Fruit fly (Drosophila melanogaster) Kc167 (cell line): Measurements from ENCODE around the gene PpD6.

Experiments used
- Myc ChIP-seq: fragments of >200 bp; optimal IDR thresholded peaks from 2 replicates; lab custom pipeline; 2017; ENCODE audit warnings: missing external identifiers
- Sin3A ChIP-seq: fragments of >200 bp; optimal IDR thresholded peaks from 2 replicates; lab custom pipeline; 2018; ENCODE audit warnings: missing external identifiers
- h ChIP-seq: fragments of >200 bp; optimal IDR thresholded peaks from 3 replicates; lab custom pipeline; 2018; ENCODE audit warnings: missing external identifiers
- insv ChIP-seq: fragments of >200 bp; optimal IDR thresholded peaks from 3 replicates; lab custom pipeline; 2018; ENCODE audit warnings: missing external identifiers
- psq ChIP-seq: fragments of >200 bp; optimal IDR thresholded peaks from 2 replicates; lab custom pipeline; 2017; ENCODE audit warnings: missing external identifiers
- ttk ChIP-seq: sonication (Bioruptor generic); optimal IDR thresholded peaks from 2 replicates; lab custom pipeline; 2017; ENCODE audit warnings: missing external identifiers

PpD6 gene

DNA sequence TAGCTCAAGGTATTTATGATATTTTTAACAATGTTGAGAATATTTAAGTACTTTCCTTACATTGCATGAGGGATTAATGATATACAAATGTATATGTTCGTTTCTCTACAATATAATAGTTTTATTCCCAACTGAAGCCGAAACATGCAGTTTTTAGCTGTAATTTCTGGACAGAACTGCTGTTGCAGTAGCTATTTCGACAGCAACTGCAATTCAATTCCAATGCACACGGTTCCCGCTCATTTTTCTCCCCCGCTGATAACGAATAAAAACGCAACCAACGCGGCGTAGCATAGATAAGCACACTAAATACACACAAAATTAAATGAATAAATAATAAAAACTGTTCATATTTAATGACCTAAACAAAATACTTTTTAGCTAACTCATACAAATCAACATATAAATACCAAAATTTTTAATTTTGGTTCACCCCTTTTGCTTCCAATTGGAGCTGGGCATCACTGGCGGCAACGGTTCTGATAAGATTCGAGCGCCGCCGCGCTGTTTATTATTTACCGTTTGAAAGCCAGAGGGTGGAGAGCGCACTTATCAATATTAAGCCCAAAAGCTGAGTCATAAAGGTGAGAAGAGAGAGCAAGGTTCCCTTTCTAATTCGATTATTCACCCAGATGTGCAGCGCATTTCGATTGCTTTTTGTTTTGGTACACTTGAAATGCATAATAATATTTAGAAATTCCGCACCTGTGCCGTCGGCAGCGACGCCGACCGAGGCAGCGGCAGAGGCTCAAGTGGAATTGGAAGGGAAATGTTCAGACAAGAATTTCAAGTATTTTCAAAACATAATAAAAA is 49.0 kb downstream of the PpD6 start:
- TF ChIP-seq h (lab: Kevin White, UChicago), result no peak
- TF ChIP-seq ttk (lab: Kevin White, UChicago), result no peak
- TF ChIP-seq psq, result no peak
- TF ChIP-seq insv (lab: Kevin White, UChicago), result no peak
- TF ChIP-seq Myc (lab: Kevin White, UChicago), result no peak
- no peak for TF ChIP-seq Sin3A

DNA sequence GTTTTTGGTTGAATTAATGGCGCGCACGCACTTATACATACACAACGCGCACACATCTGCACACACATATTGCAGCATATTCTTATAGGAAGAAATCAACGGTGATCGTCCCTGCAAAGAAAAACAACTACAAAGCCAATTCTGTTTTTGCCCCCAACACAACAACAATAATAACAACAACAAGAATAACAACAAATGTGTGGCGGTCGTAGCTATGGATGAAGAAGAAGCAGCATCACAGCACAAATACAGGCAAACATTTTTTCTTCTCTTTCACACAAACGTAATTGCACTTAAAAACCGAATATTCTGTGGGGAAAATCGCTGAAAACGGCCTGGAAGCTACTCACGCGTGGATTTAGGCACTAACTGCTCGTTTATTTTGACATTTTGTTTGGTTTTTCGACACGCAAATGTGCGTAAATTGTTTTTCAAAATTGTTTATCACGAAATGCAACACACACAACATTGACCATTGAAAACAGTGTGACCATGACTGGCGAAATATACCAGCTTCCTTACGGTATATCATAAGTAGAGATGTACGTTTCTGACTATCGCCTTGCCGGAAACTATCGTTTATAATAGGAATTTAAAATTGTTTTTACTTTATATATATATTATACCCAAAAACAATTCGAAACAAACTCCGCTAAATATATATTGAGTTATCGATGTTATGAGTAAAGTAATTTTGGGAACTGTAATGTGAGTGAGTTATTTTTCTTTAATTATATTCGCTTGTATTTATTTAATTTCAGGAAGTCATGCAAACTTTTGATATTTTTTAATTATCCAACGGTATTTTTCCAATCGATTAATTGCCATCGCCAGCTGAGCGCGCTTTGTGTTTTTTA is 49.9 kb downstream of the PpD6 start, which contains the start of the genes Mad and gkt:
Gene Mad (minus strand): TSS at position 500 of the 857 bp plus-strand sequence.
Gene gkt (plus strand): TSS at position 807 of the 857 bp plus-strand sequence.
- TF ChIP-seq ttk (lab: Kevin White, UChicago), result no peak
- no peak for TF ChIP-seq Myc (lab: Kevin White, UChicago)
- no peak for TF ChIP-seq psq
